Comparison of ENCODE assay signal across 5 fruit fly cellular contexts in genomic region chr3R:9239941-9240400, dm6.
TF ChIP-seq lines count a peak whose summit lies in the region.

No protein-coding gene starts in this region.

- peak; percentile 76 for TF ChIP-seq CTCF in whole organism, embryonic (GFP tag; optimal IDR thresholded peaks at IDR 0.05; lab: Kevin White, UChicago)

TF ChIP-seq in whole organism, adult, 20 proteins besides CTCF, POLR2A, EP300 and RAD21 (continues in another document):
- TF ChIP-seq bab1 (GFP tag; optimal IDR thresholded peaks at IDR 0.05; lab: Kevin White, UChicago) (peak; percentile 70), CG11617 (GFP tag; optimal IDR thresholded peaks at IDR 0.05; lab: Kevin White, UChicago) (peak; percentile 23), Crg-1 (GFP tag; optimal IDR thresholded peaks at IDR 0.05; lab: Kevin White, UChicago) (peak; percentile 20), cnc (optimal IDR thresholded peaks at IDR 0.05; lab: Kevin White, UChicago) (no peak), Clk (GFP tag; optimal IDR thresholded peaks at IDR 0.05; lab: Kevin White, UChicago) (no peak), CG33017 (tag; optimal IDR thresholded peaks at IDR 0.05; lab: Kevin White, UChicago) (no peak), pad (GFP tag; optimal IDR thresholded peaks at IDR 0.05; lab: Kevin White, UChicago) (no peak), CG12768 (GFP tag; optimal IDR thresholded peaks at IDR 0.05; lab: Kevin White, UChicago) (peak; percentile 18), CG7045 (GFP tag; optimal IDR thresholded peaks at IDR 0.05; lab: Kevin White, UChicago) (no peak), CG1620 (GFP tag; optimal IDR thresholded peaks at IDR 0.05; lab: Kevin White, UChicago) (no peak), Mnt (GFP tag; optimal IDR thresholded peaks at IDR 0.05; lab: Kevin White, UChicago) (peak; percentile 53), ovo (GFP tag; optimal IDR thresholded peaks at IDR 0.05; lab: Kevin White, UChicago) (no peak), cic (GFP tag; optimal IDR thresholded peaks at IDR 0.05; lab: Kevin White, UChicago) (peak; percentile 23), CG7101 (tag; optimal IDR thresholded peaks at IDR 0.05; lab: Kevin White, UChicago) (no peak), tj (GFP tag; optimal IDR thresholded peaks at IDR 0.05; lab: Kevin White, UChicago) (no peak), kay (GFP tag; lab: Kevin White, UChicago; ENCODE audit: borderline replicate concordance) (no peak), CG5204 (GFP tag; optimal IDR thresholded peaks at IDR 0.05; lab: Kevin White, UChicago) (no peak), CG14711 (tag; optimal IDR thresholded peaks at IDR 0.05; lab: Kevin White, UChicago) (peak; percentile 26), toe (GFP tag; optimal IDR thresholded peaks at IDR 0.05; lab: Kevin White, UChicago) (no peak)

TF ChIP-seq in whole organism, embryonic, 481 proteins besides CTCF, POLR2A, EP300 and RAD21 (continues in another document):
- TF ChIP-seq CG4328 (GFP tag; optimal IDR thresholded peaks at IDR 0.05; lab: Kevin White, UChicago) (no peak), CG3163 (GFP tag; optimal IDR thresholded peaks at IDR 0.05; lab: Kevin White, UChicago) (no peak), dpn (GFP tag; optimal IDR thresholded peaks at IDR 0.05; lab: Kevin White, UChicago) (peak in 1 of 2 experiments; percentile 6), Lpt (GFP tag; optimal IDR thresholded peaks at IDR 0.05; lab: Kevin White, UChicago) (no peak), mld (GFP tag; IDR thresholded peaks at IDR 0.05; lab: Robert Waterston, UW; ENCODE audit: partially characterized antibody) (peak; percentile 83; the same call in 2 of the 3 replicates), Ptx1 (GFP tag; IDR thresholded peaks at IDR 0.05; lab: Robert Waterston, UW) (no peak), CG7987 (GFP tag; optimal IDR thresholded peaks at IDR 0.05; lab: Kevin White, UChicago) (no peak), ranshi (GFP tag; IDR thresholded peaks at IDR 0.05; lab: Robert Waterston, UW) (no peak), CG30020 (tag; optimal IDR thresholded peaks at IDR 0.05; lab: Kevin White, UChicago) (peak; percentile 50), HLH3B (GFP tag; IDR thresholded peaks at IDR 0.05; lab: Robert Waterston, UW) (no peak), CG33213 (GFP tag; optimal IDR thresholded peaks at IDR 0.05; lab: Kevin White, UChicago) (peak; percentile 27), Hr78 (GFP tag; optimal IDR thresholded peaks at IDR 0.05; lab: Kevin White, UChicago) (no peak), trem (tag; optimal IDR thresholded peaks at IDR 0.05; lab: Kevin White, UChicago) (peak; percentile 76), Hand (GFP tag; optimal IDR thresholded peaks at IDR 0.05; lab: Kevin White, UChicago) (no peak), YL-1 (GFP tag; optimal IDR thresholded peaks at IDR 0.05; lab: Kevin White, UChicago) (peak; percentile 94), CG10979 (tag; optimal IDR thresholded peaks at IDR 0.05; lab: Kevin White, UChicago) (peak; percentile 30), CG8924 (tag; optimal IDR thresholded peaks at IDR 0.05; lab: Kevin White, UChicago) (peak; percentile 22), odd (GFP tag; optimal IDR thresholded peaks at IDR 0.05; lab: Kevin White, UChicago) (no peak), org-1 (GFP tag; optimal IDR thresholded peaks at IDR 0.05; lab: Kevin White, UChicago) (no peak)

TF ChIP-seq in whole organism, prepupa, 60 proteins besides CTCF, POLR2A, EP300 and RAD21 (continues in another document):
- TF ChIP-seq fd85E (GFP tag; optimal IDR thresholded peaks at IDR 0.05; lab: Kevin White, UChicago) (no peak), Sox102F (GFP tag; optimal IDR thresholded peaks at IDR 0.05; lab: Kevin White, UChicago) (no peak), CG34406 (GFP tag; optimal IDR thresholded peaks at IDR 0.05; lab: Kevin White, UChicago) (no peak), Hr39 (GFP tag; optimal IDR thresholded peaks at IDR 0.05; lab: Kevin White, UChicago) (no peak), Sox14 (GFP tag; optimal IDR thresholded peaks at IDR 0.05; lab: Kevin White, UChicago) (peak; percentile 34), CG8632 (GFP tag; optimal IDR thresholded peaks at IDR 0.05; lab: Kevin White, UChicago) (no peak), spab (GFP tag; optimal IDR thresholded peaks at IDR 0.05; lab: Kevin White, UChicago) (no peak), OdsH (GFP tag; optimal IDR thresholded peaks at IDR 0.05; lab: Kevin White, UChicago) (no peak), CG8319 (GFP tag; optimal IDR thresholded peaks at IDR 0.05; lab: Kevin White, UChicago) (no peak), CG4318 (GFP tag; optimal IDR thresholded peaks at IDR 0.05; lab: Kevin White, UChicago) (no peak), fkh (GFP tag; optimal IDR thresholded peaks at IDR 0.05; lab: Kevin White, UChicago) (peak; percentile 45), CG6808 (GFP tag; optimal IDR thresholded peaks at IDR 0.05; lab: Kevin White, UChicago) (no peak), CG8119 (GFP tag; IDR thresholded peaks at IDR 0.05; lab: Robert Waterston, UW) (no peak), vri (GFP tag; optimal IDR thresholded peaks at IDR 0.05; lab: Kevin White, UChicago) (no peak), dsx (GFP tag; optimal IDR thresholded peaks at IDR 0.05; lab: Kevin White, UChicago; ENCODE audit: poor library complexity, severe bottlenecking) (peak; percentile 27), esn (GFP tag; optimal IDR thresholded peaks at IDR 0.05; lab: Kevin White, UChicago) (peak; percentile 32), Hr4 (GFP tag; optimal IDR thresholded peaks at IDR 0.05; lab: Kevin White, UChicago) (no peak), net (GFP tag; optimal IDR thresholded peaks at IDR 0.05; lab: Kevin White, UChicago) (no peak), Met (GFP tag; optimal IDR thresholded peaks at IDR 0.05; lab: Kevin White, UChicago) (no peak), CG16779 (tag; optimal IDR thresholded peaks at IDR 0.05; lab: Kevin White, UChicago) (no peak)

TF ChIP-seq in whole organism, pupa, 21 proteins besides CTCF, POLR2A, EP300 and RAD21:
- TF ChIP-seq EcR (GFP tag; optimal IDR thresholded peaks at IDR 0.05; lab: Kevin White, UChicago), result peak; percentile 35
- TF ChIP-seq D1 (tag; optimal IDR thresholded peaks at IDR 0.05; lab: Kevin White, UChicago), result peak; percentile 100
- TF ChIP-seq fd96Ca (GFP tag; IDR thresholded peaks at IDR 0.05; lab: Robert Waterston, UW), result no peak

TF ChIP-seq in whole organism, wandering third instar larva, 38 proteins besides CTCF, POLR2A, EP300 and RAD21:
- TF ChIP-seq foxo (GFP tag; optimal IDR thresholded peaks at IDR 0.05; lab: Kevin White, UChicago) (no peak), Jra (GFP tag; optimal IDR thresholded peaks at IDR 0.05; lab: Kevin White, UChicago) (peak; percentile 18), jim (GFP tag; optimal IDR thresholded peaks at IDR 0.05; lab: Kevin White, UChicago) (no peak), sv (GFP tag; optimal IDR thresholded peaks at IDR 0.05; lab: Kevin White, UChicago) (no peak), h (GFP tag; optimal IDR thresholded peaks at IDR 0.05; lab: Kevin White, UChicago) (peak; percentile 27), Sp1 (GFP tag; optimal IDR thresholded peaks at IDR 0.05; lab: Kevin White, UChicago) (peak; percentile 23), Hnf4 (GFP tag; optimal IDR thresholded peaks at IDR 0.05; lab: Kevin White, UChicago) (peak; percentile 27), ey (GFP tag; optimal IDR thresholded peaks at IDR 0.05; lab: Kevin White, UChicago) (no peak), dmrt93B (GFP tag; optimal IDR thresholded peaks at IDR 0.05; lab: Kevin White, UChicago) (no peak), Rel (GFP tag; optimal IDR thresholded peaks at IDR 0.05; lab: Kevin White, UChicago) (no peak), Rel (tag; optimal IDR thresholded peaks at IDR 0.05; lab: Kevin White, UChicago) (peak; percentile 27), Dfd (GFP tag; optimal IDR thresholded peaks at IDR 0.05; lab: Kevin White, UChicago) (no peak), br (GFP tag; optimal IDR thresholded peaks at IDR 0.05; lab: Kevin White, UChicago) (no peak), brk (GFP tag; optimal IDR thresholded peaks at IDR 0.05; lab: Kevin White, UChicago) (peak; percentile 18), Hr83 (GFP tag; optimal IDR thresholded peaks at IDR 0.05; lab: Kevin White, UChicago; ENCODE audit: poor library complexity, severe bottlenecking) (no peak), lola (GFP tag; optimal IDR thresholded peaks at IDR 0.05; lab: Kevin White, UChicago) (no peak), Hr78 (GFP tag; optimal IDR thresholded peaks at IDR 0.05; lab: Kevin White, UChicago) (no peak), dsf (GFP tag; optimal IDR thresholded peaks at IDR 0.05; lab: Kevin White, UChicago; ENCODE audit: borderline replicate concordance) (peak; percentile 19), Abd-B (GFP tag; optimal IDR thresholded peaks at IDR 0.05; lab: Kevin White, UChicago) (no peak), sage (GFP tag; optimal IDR thresholded peaks at IDR 0.05; lab: Kevin White, UChicago) (no peak), pan (optimal IDR thresholded peaks at IDR 0.05; lab: Kevin White, UChicago) (no peak), fru (GFP tag; optimal IDR thresholded peaks at IDR 0.05; lab: Kevin White, UChicago) (peak; percentile 54), HLH106 (tag; optimal IDR thresholded peaks at IDR 0.05; lab: Kevin White, UChicago) (no peak), psq (GFP tag; optimal IDR thresholded peaks at IDR 0.05; lab: Kevin White, UChicago) (peak; percentile 24), CG32264 (GFP tag; optimal IDR thresholded peaks at IDR 0.05; lab: Kevin White, UChicago) (no peak), Dif (GFP tag; optimal IDR thresholded peaks at IDR 0.05; lab: Kevin White, UChicago; ENCODE audit: partially characterized antibody) (no peak), rgr (GFP tag; optimal IDR thresholded peaks at IDR 0.05; lab: Kevin White, UChicago) (peak; percentile 95)
